Fruit fly (Drosophila melanogaster): ENCODE results near the gene CG42655.
A peak's percentile ranks its signal among the peaks of the same experiment; 100 is the strongest.

Gene CG42655

DNA sequence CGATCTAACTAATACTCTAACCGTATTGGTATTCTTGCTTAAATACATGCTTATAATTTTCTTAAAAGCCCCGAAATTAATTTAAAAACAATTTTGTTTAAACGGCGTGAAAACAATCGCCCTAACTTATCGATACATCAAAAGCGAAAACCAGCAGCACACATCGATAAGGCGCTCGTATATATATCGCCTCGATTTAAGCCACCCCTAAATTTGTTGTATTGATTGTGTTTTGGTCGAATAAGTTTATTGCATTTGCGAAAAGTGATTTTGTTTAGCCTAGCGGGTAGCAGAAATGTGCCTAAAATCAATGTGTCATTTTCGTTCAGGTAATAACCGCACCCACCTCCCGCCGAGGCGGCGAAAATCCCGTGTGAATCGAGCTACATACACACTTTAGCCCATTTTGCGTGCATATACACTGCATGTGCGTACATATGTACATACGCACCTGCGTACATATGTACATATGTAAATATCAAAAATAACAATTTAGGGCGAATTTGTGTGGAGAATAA lies 38.3 kb upstream of the CG42655 start, which contains the start of the genes CG7646 and Nca (continued):
- TF ChIP-seq CG17912 (GFP tag; optimal IDR thresholded peaks at IDR 0.05): peak; percentile 76
- TF ChIP-seq hb (GFP tag; IDR thresholded peaks at IDR 0.05; ENCODE audit: partially characterized antibody): peak; percentile 90
- TF ChIP-seq wor (GFP tag; IDR thresholded peaks at IDR 0.05): no peak
- peak; percentile 93 for TF ChIP-seq CG30020 (tag; optimal IDR thresholded peaks at IDR 0.05)
- TF ChIP-seq lola (GFP tag; optimal IDR thresholded peaks at IDR 0.05): no peak
- peak; percentile 64 for TF ChIP-seq trem (tag; optimal IDR thresholded peaks at IDR 0.05)
- TF ChIP-seq Fer2 (tag; optimal IDR thresholded peaks at IDR 0.05): no peak
- TF ChIP-seq CG7357 (GFP tag; IDR thresholded peaks at IDR 0.05): no peak
- TF ChIP-seq CG15696 (tag; optimal IDR thresholded peaks at IDR 0.05): peak; percentile 47
- TF ChIP-seq zfh2 (GFP tag; optimal IDR thresholded peaks at IDR 0.05): peak; percentile 38
- TF ChIP-seq HLH3B (GFP tag; IDR thresholded peaks at IDR 0.05): no peak
- peak; percentile 13 for TF ChIP-seq D19A (tag; optimal IDR thresholded peaks at IDR 0.05)
- TF ChIP-seq CG30403 (GFP tag; optimal IDR thresholded peaks at IDR 0.05): no peak
- TF ChIP-seq CG1832 (GFP tag; optimal IDR thresholded peaks at IDR 0.05): no peak
- TF ChIP-seq eve (GFP tag; optimal IDR thresholded peaks at IDR 0.05): peak in 1 of 2 experiments; percentile 17
- TF ChIP-seq knrl (GFP tag; IDR thresholded peaks at IDR 0.05; ENCODE audit: partially characterized antibody): peak; percentile 95
- no peak for TF ChIP-seq gro (GFP tag; optimal IDR thresholded peaks at IDR 0.05)
- peak; percentile 69 for TF ChIP-seq CG2129 (GFP tag; IDR thresholded peaks at IDR 0.05; ENCODE audit: partially characterized antibody)
- peak in 1 of 2 experiments; percentile 52 for TF ChIP-seq tll (GFP tag; optimal IDR thresholded peaks at IDR 0.05)
- peak; percentile 76 for TF ChIP-seq onecut (GFP tag; IDR thresholded peaks at IDR 0.05)
- peak; percentile 21 for TF ChIP-seq CG12104 (GFP tag; optimal IDR thresholded peaks at IDR 0.05)
- peak; percentile 65 for TF ChIP-seq YL-1 (GFP tag; optimal IDR thresholded peaks at IDR 0.05)
- TF ChIP-seq sob (GFP tag; IDR thresholded peaks at IDR 0.05): 0 out of 2 replicates have a peak, but pooled peaks have one; percentile 26
- TF ChIP-seq CG14860 (GFP tag; IDR thresholded peaks at IDR 0.05; ENCODE audit: partially characterized antibody): peak; percentile 88
- peak; percentile 59 for TF ChIP-seq Med (GFP tag)
- TF ChIP-seq C15 (GFP tag; IDR thresholded peaks at IDR 0.05): no peak
- TF ChIP-seq ac (GFP tag; optimal IDR thresholded peaks at IDR 0.05): peak; percentile 10
- no peak for TF ChIP-seq CG10959 (GFP tag; IDR thresholded peaks at IDR 0.05)
- peak; percentile 91 for TF ChIP-seq CG16813 (GFP tag; IDR thresholded peaks at IDR 0.05; ENCODE audit: partially characterized antibody)
- TF ChIP-seq CG33557 (GFP tag; optimal IDR thresholded peaks at IDR 0.05): peak; percentile 58
- TF ChIP-seq MTF-1 (GFP tag; optimal IDR thresholded peaks at IDR 0.05; ENCODE audit: borderline replicate concordance): peak; percentile 2
- TF ChIP-seq pho (GFP tag; optimal IDR thresholded peaks at IDR 0.05): no peak
- peak; percentile 96 for TF ChIP-seq Bgb (GFP tag; IDR thresholded peaks at IDR 0.05; ENCODE audit: partially characterized antibody)
- TF ChIP-seq CG7839 (tag; optimal IDR thresholded peaks at IDR 0.05): no peak
- TF ChIP-seq CG6791 (GFP tag; IDR thresholded peaks at IDR 0.05; ENCODE audit: partially characterized antibody): peak; percentile 95
- TF ChIP-seq CG18476 (GFP tag; optimal IDR thresholded peaks at IDR 0.05): no peak
- TF ChIP-seq CG4282 (GFP tag; optimal IDR thresholded peaks at IDR 0.05): no peak
- peak; percentile 59 for TF ChIP-seq twi (tag; optimal IDR thresholded peaks at IDR 0.05)
- TF ChIP-seq BEAF-32 (GFP tag; optimal IDR thresholded peaks at IDR 0.05): peak; percentile 90
- no peak for TF ChIP-seq CG15073 (GFP tag; optimal IDR thresholded peaks at IDR 0.05)
- TF ChIP-seq Dll (GFP tag; IDR thresholded peaks at IDR 0.05; ENCODE audit: partially characterized antibody): peak; percentile 92
- TF ChIP-seq Dp (GFP tag; optimal IDR thresholded peaks at IDR 0.05): peak; percentile 60
- TF ChIP-seq yki (optimal IDR thresholded peaks at IDR 0.05): no peak
- no peak for TF ChIP-seq Fer1 (GFP tag; optimal IDR thresholded peaks at IDR 0.05)
- TF ChIP-seq Opbp (GFP tag; IDR thresholded peaks at IDR 0.05; ENCODE audit: partially characterized antibody): peak; percentile 94
- peak; percentile 73 for TF ChIP-seq E2f2 (GFP tag; IDR thresholded peaks at IDR 0.05)
- TF ChIP-seq CG12769 (tag; optimal IDR thresholded peaks at IDR 0.05): no peak
- TF ChIP-seq pfk (GFP tag; optimal IDR thresholded peaks at IDR 0.05): peak; percentile 86
- peak; percentile 75 for TF ChIP-seq wek (GFP tag; optimal IDR thresholded peaks at IDR 0.05)
